Fruit fly (Drosophila melanogaster) whole organism, prepupa: Measurements from ENCODE around the gene CG11889.

Experiments used
- Blimp-1 ChIP-seq: fragments of 200-800 bp; sonication (Bioruptor generic); optimal IDR thresholded peaks from 3 replicates; lab custom pipeline; 2017; ENCODE audit warnings: missing biosample characterization, missing genetic modification characterization, mild to moderate bottlenecking, moderate library complexity, missing genetic modification reagents
- CG10669 ChIP-seq: fragments of 200-800 bp; sonication (Bioruptor generic); optimal IDR thresholded peaks from 3 replicates; lab custom pipeline; 2018; ENCODE audit warnings: missing biosample characterization, mild to moderate bottlenecking, missing genetic modification characterization, moderate library complexity
- CG11294 ChIP-seq: fragments of 200-800 bp; sonication (Bioruptor generic); IDR thresholded peaks from 2 replicates; pipeline ENCODE4 v1.3.6; 2022; ENCODE audit warnings: missing biosample characterization, missing genetic modification characterization
- CG11762 ChIP-seq: fragments of 200-800 bp; sonication (Bioruptor generic); optimal IDR thresholded peaks from 3 replicates; lab custom pipeline; 2016; ENCODE audit warnings: missing biosample characterization, missing genetic modification characterization; ENCODE audit not compliant: insufficient read depth
- CG15336 ChIP-seq: fragments of 200-800 bp; sonication (Bioruptor generic); IDR thresholded peaks from 2 replicates; pipeline ENCODE4 v1.3.6; 2022; ENCODE audit warnings: missing biosample characterization, missing genetic modification characterization
- CG16779 ChIP-seq: fragments of 200-800 bp; sonication (Bioruptor generic); optimal IDR thresholded peaks from 3 replicates; lab custom pipeline; 2017; ENCODE audit warnings: missing biosample characterization, mild to moderate bottlenecking, missing genetic modification characterization
- CG31627 ChIP-seq: fragments of 200-800 bp; sonication (Bioruptor generic); optimal IDR thresholded peaks from 3 replicates; lab custom pipeline; 2016; ENCODE audit warnings: missing biosample characterization, missing genetic modification characterization
- CG4318 ChIP-seq: fragments of 200-800 bp; sonication (Bioruptor generic); optimal IDR thresholded peaks from 3 replicates; lab custom pipeline; 2017; ENCODE audit warnings: missing biosample characterization, mild to moderate bottlenecking, missing genetic modification characterization
- CG6163 ChIP-seq: fragments of 200-800 bp; sonication (Bioruptor generic); IDR thresholded peaks from 3 replicates; pipeline ENCODE4 v1.3.6; 2022; ENCODE audit warnings: missing biosample characterization, missing genetic modification characterization
- CG6808 ChIP-seq: fragments of 200-800 bp; sonication (Bioruptor generic); optimal IDR thresholded peaks from 3 replicates; lab custom pipeline; 2017; ENCODE audit warnings: missing biosample characterization, missing genetic modification characterization, mild to moderate bottlenecking, moderate library complexity, missing genetic modification reagents
- CG6854 ChIP-seq: fragments of 200-800 bp; sonication (Bioruptor generic); optimal IDR thresholded peaks from 2 replicates; lab custom pipeline; 2017; ENCODE audit warnings: missing biosample characterization, mild to moderate bottlenecking, missing genetic modification characterization
- CG7368 ChIP-seq: fragments of 200-800 bp; sonication (Bioruptor generic); optimal IDR thresholded peaks from 3 replicates; lab custom pipeline; 2016; ENCODE audit warnings: missing biosample characterization, missing genetic modification characterization
- CG8119 ChIP-seq: fragments of 200-800 bp; sonication (Bioruptor generic); IDR thresholded peaks from 3 replicates; pipeline ENCODE4 v1.3.6; 2022; ENCODE audit warnings: missing biosample characterization, missing genetic modification characterization
- CG8319 ChIP-seq: fragments of 200-800 bp; sonication (Bioruptor generic); optimal IDR thresholded peaks from 3 replicates; lab custom pipeline; 2016; ENCODE audit warnings: missing biosample characterization, missing genetic modification characterization
- CG8632 ChIP-seq: fragments of 200-800 bp; sonication (Bioruptor generic); optimal IDR thresholded peaks from 3 replicates; lab custom pipeline; 2016; ENCODE audit warnings: missing biosample characterization, missing genetic modification characterization
- Eip75B ChIP-seq: fragments of 200-800 bp; sonication (Bioruptor generic); optimal IDR thresholded peaks from 3 replicates; lab custom pipeline; 2016; ENCODE audit warnings: missing biosample characterization, missing genetic modification characterization
- Eip78C ChIP-seq: fragments of 200-800 bp; sonication (Bioruptor generic); peaks from one replicate; lab custom pipeline; 2016; ENCODE audit warnings: missing biosample characterization, missing genetic modification characterization
- Eip93F ChIP-seq: fragments of 200-800 bp; sonication (Bioruptor generic); optimal IDR thresholded peaks from 2 replicates; lab custom pipeline; 2016; ENCODE audit warnings: missing biosample characterization, mild to moderate bottlenecking, missing genetic modification characterization
- Ets21C ChIP-seq: fragments of 200-800 bp; sonication (Bioruptor generic); optimal IDR thresholded peaks from 3 replicates; lab custom pipeline; 2016; ENCODE audit warnings: missing biosample characterization, missing genetic modification characterization
- Ets96B ChIP-seq: fragments of 200-800 bp; optimal IDR thresholded peaks from 2 replicates; lab custom pipeline; 2019; ENCODE audit warnings: missing biosample characterization, mild to moderate bottlenecking, missing genetic modification characterization, moderate library complexity
- Gug ChIP-seq: fragments of 200-800 bp; sonication (Bioruptor generic); IDR thresholded peaks from 2 replicates; pipeline ENCODE4 v1.3.6; 2022; ENCODE audit warnings: missing biosample characterization, missing genetic modification characterization
- Hr4 ChIP-seq: fragments of 200-800 bp; sonication (Bioruptor generic); optimal IDR thresholded peaks from 3 replicates; lab custom pipeline; 2016; ENCODE audit warnings: missing biosample characterization, missing genetic modification characterization
- Lpt ChIP-seq: fragments of 200-800 bp; sonication (Bioruptor generic); optimal IDR thresholded peaks from 3 replicates; lab custom pipeline; 2016; ENCODE audit warnings: missing biosample characterization, missing genetic modification characterization
- Met ChIP-seq: fragments of 200-800 bp; sonication (Bioruptor generic); optimal IDR thresholded peaks from 3 replicates; lab custom pipeline; 2016; ENCODE audit warnings: missing biosample characterization, missing genetic modification characterization
- OdsH ChIP-seq: fragments of 200-800 bp; sonication (Bioruptor generic); optimal IDR thresholded peaks from 3 replicates; lab custom pipeline; 2016; ENCODE audit warnings: missing biosample characterization, missing genetic modification characterization
- Sox102F ChIP-seq: fragments of 200-800 bp; sonication (Bioruptor generic); optimal IDR thresholded peaks from 2 replicates; lab custom pipeline; 2016; ENCODE audit warnings: missing biosample characterization, mild to moderate bottlenecking, missing genetic modification characterization
- Sox14 ChIP-seq: fragments of 200-800 bp; sonication (Bioruptor generic); optimal IDR thresholded peaks from 3 replicates; lab custom pipeline; 2016; ENCODE audit warnings: missing biosample characterization, missing genetic modification characterization
- achi ChIP-seq: fragments of 200-800 bp; sonication (Bioruptor generic); optimal IDR thresholded peaks from 3 replicates; lab custom pipeline; 2016; ENCODE audit warnings: missing biosample characterization, missing genetic modification characterization
- cyc ChIP-seq: fragments of 200-800 bp; sonication (Bioruptor generic); optimal IDR thresholded peaks from 3 replicates; lab custom pipeline; 2016; ENCODE audit warnings: missing biosample characterization, missing genetic modification characterization
- dac ChIP-seq: fragments of 200-800 bp; sonication (Bioruptor generic); optimal IDR thresholded peaks from 2 replicates; lab custom pipeline; 2017; ENCODE audit warnings: missing biosample characterization, mild to moderate bottlenecking, missing genetic modification characterization
- eg ChIP-seq: fragments of 200-800 bp; sonication (Bioruptor generic); IDR thresholded peaks from 3 replicates; pipeline ENCODE4 v1.3.6; 2022; ENCODE audit warnings: missing biosample characterization, missing genetic modification characterization
- fd59A ChIP-seq: fragments of 200-800 bp; sonication (Bioruptor generic); optimal IDR thresholded peaks from 2 replicates; lab custom pipeline; 2017; ENCODE audit warnings: missing biosample characterization, mild to moderate bottlenecking, missing genetic modification characterization, missing genetic modification reagents
- fkh ChIP-seq: fragments of 200-800 bp; sonication (Bioruptor generic); optimal IDR thresholded peaks from 3 replicates; lab custom pipeline; 2017; ENCODE audit warnings: missing biosample characterization, mild to moderate bottlenecking, missing genetic modification characterization, moderate library complexity
- lz ChIP-seq: fragments of 200-800 bp; sonication (Bioruptor generic); optimal IDR thresholded peaks from 3 replicates; lab custom pipeline; 2016; ENCODE audit warnings: missing biosample characterization, missing genetic modification characterization
- net ChIP-seq: fragments of 200-800 bp; sonication (Bioruptor generic); optimal IDR thresholded peaks from 3 replicates; lab custom pipeline; 2016; ENCODE audit warnings: missing biosample characterization, missing genetic modification characterization
- pdm3 ChIP-seq: fragments of 200-800 bp; sonication (Bioruptor generic); optimal IDR thresholded peaks from 3 replicates; lab custom pipeline; 2016; ENCODE audit warnings: missing biosample characterization, missing genetic modification characterization
- salr ChIP-seq, 2 experiments: fragments of 200-800 bp; sonication (Bioruptor generic); optimal IDR thresholded peaks; 3 replicates each; lab custom pipeline; 2016 to 2018; ENCODE audit warnings: missing biosample characterization in 2 of 2, missing genetic modification characterization in 2 of 2, mild to moderate bottlenecking in 1 of 2
- spab ChIP-seq: fragments of 200-800 bp; sonication (Bioruptor generic); optimal IDR thresholded peaks from 2 replicates; lab custom pipeline; 2017; ENCODE audit warnings: missing biosample characterization, mild to moderate bottlenecking, missing genetic modification characterization, missing genetic modification reagents
- ss ChIP-seq, 2 experiments: fragments of 200-800 bp; sonication (Bioruptor generic); optimal IDR thresholded peaks; 2 replicates in 1 of 2; 3 replicates in 1 of 2; lab custom pipeline; 2017 to 2018; ENCODE audit warnings: mild to moderate bottlenecking in 2 of 2, missing biosample characterization in 2 of 2, missing genetic modification characterization in 2 of 2, moderate library complexity in 1 of 2
- topi ChIP-seq: fragments of 200-800 bp; sonication (Bioruptor generic); optimal IDR thresholded peaks from 3 replicates; lab custom pipeline; 2016; ENCODE audit warnings: missing biosample characterization, missing genetic modification characterization
- vri ChIP-seq: fragments of 200-800 bp; sonication (Bioruptor generic); optimal IDR thresholded peaks from 3 replicates; lab custom pipeline; 2016; ENCODE audit warnings: missing biosample characterization, mild to moderate bottlenecking, missing genetic modification characterization

Gene CG11889

dm6 chr3R:25269909-25270308, at the start of gene CG11889, which contains the start of gene CG11891:
Gene CG11889 (plus strand): TSS chr3R:25270209.
Gene CG11891 (plus strand): TSS chr3R:25270209.
- TF ChIP-seq Hr4 (GFP tag; lab: Kevin White, UChicago) (no peak), CG10669 (GFP tag; lab: Kevin White, UChicago) (no peak)
- TF ChIP-seq, all 60 proteins: peak for 0

dm6 chr3R:25221203-25221807, 48.7 kb upstream of the CG11889 start, which contains the start of gene Alg9:
Gene Alg9 (plus strand): TSS chr3R:25221589.
- TF ChIP-seq CG11762 (no peak), Eip93F (no peak), topi (GFP tag; lab: Kevin White, UChicago) (no peak), CG6854 (GFP tag; lab: Kevin White, UChicago) (no peak), OdsH (GFP tag; lab: Kevin White, UChicago) (no peak), CG11294 (no peak), CG8319 (GFP tag; lab: Kevin White, UChicago) (no peak), lz (GFP tag; lab: Kevin White, UChicago) (no peak), eg (GFP tag; lab: Robert Waterston, UW) (no peak), CG16779 (tag; lab: Kevin White, UChicago) (no peak), pdm3 (GFP tag; lab: Kevin White, UChicago) (no peak), Ets96B (no peak), Blimp-1 (no peak), ss (GFP tag; optimal IDR thresholded peaks at IDR 0.05; lab: Kevin White, UChicago) (no peak), dac (GFP tag; lab: Kevin White, UChicago) (no peak), Eip78C (no peak)

dm6 chr3R:25225483-25225882, 44.5 kb upstream of the CG11889 start:
- TF ChIP-seq pdm3 (GFP tag; lab: Kevin White, UChicago) (no peak), CG15336 (GFP tag; lab: Robert Waterston, UW) (no peak), Eip75B (GFP tag; lab: Kevin White, UChicago) (no peak), CG16779 (tag; lab: Kevin White, UChicago) (no peak), CG8632 (GFP tag; lab: Kevin White, UChicago) (no peak), Eip78C (no peak), salr (GFP tag; optimal IDR thresholded peaks at IDR 0.05; lab: Kevin White, UChicago) (no peak), vri (GFP tag; lab: Kevin White, UChicago) (no peak), Sox102F (GFP tag; lab: Kevin White, UChicago) (no peak), cyc (GFP tag; lab: Kevin White, UChicago) (no peak)

- TF ChIP-seq CG8119 (peak; percentile 94), OdsH (GFP tag; lab: Kevin White, UChicago) (peak; percentile 93), CG6163 (GFP tag; lab: Robert Waterston, UW) (peak; percentile 81), vri (GFP tag; lab: Kevin White, UChicago) (peak; percentile 79), Gug (peak; percentile 79), Sox102F (GFP tag; lab: Kevin White, UChicago) (peak; percentile 92), achi (GFP tag; lab: Kevin White, UChicago) (peak; percentile 93), Ets96B (peak; percentile 83), spab (peak; percentile 93), lz (GFP tag; lab: Kevin White, UChicago) (peak; percentile 92), salr (GFP tag; optimal IDR thresholded peaks at IDR 0.05; lab: Kevin White, UChicago) (peak; percentile 57 to 98), CG31627 (GFP tag; lab: Kevin White, UChicago) (peak; percentile 92), CG11762 (peak; percentile 93), topi (GFP tag; lab: Kevin White, UChicago) (peak; percentile 95), fd59A (peak; percentile 89), CG6808 (GFP tag; lab: Kevin White, UChicago) (peak; percentile 93), fkh (GFP tag; lab: Kevin White, UChicago) (no peak), pdm3 (GFP tag; lab: Kevin White, UChicago) (peak; percentile 92), Sox14 (GFP tag; lab: Kevin White, UChicago) (peak; percentile 94), Met (GFP tag; lab: Kevin White, UChicago) (peak; percentile 95), CG4318 (GFP tag; lab: Kevin White, UChicago) (peak; percentile 95), CG7368 (GFP tag; lab: Kevin White, UChicago) (peak; percentile 80), net (GFP tag; lab: Kevin White, UChicago) (peak; percentile 94), Lpt (GFP tag; lab: Kevin White, UChicago) (peak; percentile 92), Hr4 (GFP tag; lab: Kevin White, UChicago) (peak; percentile 96), Eip75B (GFP tag; lab: Kevin White, UChicago) (peak; percentile 91), Eip93F (peak; percentile 50), CG8632 (GFP tag; lab: Kevin White, UChicago) (peak; percentile 89), Ets21C (GFP tag; lab: Kevin White, UChicago) (peak; percentile 86)
Measured at dm6 chr3R:25232271-25232989, 37.6 kb upstream of the CG11889 start, which contains the start of gene Cad96Cb. Gene Cad96Cb (minus strand): TSS chr3R:25232321.
